Fruit fly (Drosophila melanogaster) whole organism, embryonic: ENCODE measurements around the gene CG31663.

Experiments
- CG10147 ChIP-seq: fragments of 200-800 bp; sonication (Bioruptor generic); optimal IDR thresholded peaks from 2 replicates; lab custom pipeline; 2019; ENCODE audit warnings: missing biosample characterization, mild to moderate bottlenecking, missing genetic modification characterization, moderate library complexity
- CG10267 ChIP-seq: fragments of 200-800 bp; sonication (Bioruptor generic); optimal IDR thresholded peaks from 2 replicates; lab custom pipeline; 2018; ENCODE audit warnings: missing biosample characterization, mild to moderate bottlenecking, missing genetic modification characterization, moderate library complexity
- CG10979 ChIP-seq: fragments of 200-800 bp; sonication (Bioruptor generic); optimal IDR thresholded peaks from 2 replicates; lab custom pipeline; 2018; ENCODE audit warnings: missing biosample characterization, mild to moderate bottlenecking, missing genetic modification characterization, moderate library complexity
- CG13624 ChIP-seq: fragments of 200-800 bp; sonication (Bioruptor generic); optimal IDR thresholded peaks from 2 replicates; lab custom pipeline; 2016; ENCODE audit warnings: missing biosample characterization, missing genetic modification characterization
- CG17328 ChIP-seq: fragments of 200-800 bp; sonication (Bioruptor generic); IDR thresholded peaks from 2 replicates; pipeline ENCODE4 v1.3.6; 2022; ENCODE audit warnings: missing biosample characterization, missing genetic modification characterization
- CG18599 ChIP-seq: fragments of 200-800 bp; sonication (Bioruptor generic); optimal IDR thresholded peaks from 3 replicates; lab custom pipeline; 2017; ENCODE audit warnings: missing biosample characterization, missing genetic modification characterization, mild to moderate bottlenecking, moderate library complexity, missing genetic modification reagents
- CG2120 ChIP-seq: fragments of 200-800 bp; sonication (Bioruptor generic); optimal IDR thresholded peaks from 3 replicates; lab custom pipeline; 2016; ENCODE audit warnings: missing biosample characterization, missing genetic modification characterization
- CG2889 ChIP-seq: fragments of 200-800 bp; sonication (Bioruptor generic); IDR thresholded peaks from 3 replicates; pipeline ENCODE4 v1.3.6; 2022; ENCODE audit warnings: missing biosample characterization, missing genetic modification characterization
- CG43689 ChIP-seq: fragments of 200-800 bp; sonication (Bioruptor generic); IDR thresholded peaks from 2 replicates; pipeline ENCODE4 v1.3.6; 2022; ENCODE audit warnings: missing biosample characterization, missing genetic modification characterization
- CG7372 ChIP-seq: fragments of 200-800 bp; sonication (Bioruptor generic); IDR thresholded peaks from 2 replicates; pipeline ENCODE4 v1.3.6; 2022; ENCODE audit warnings: missing biosample characterization, missing genetic modification characterization
- CG7786 ChIP-seq: fragments of 200-800 bp; sonication (Bioruptor generic); optimal IDR thresholded peaks from 2 replicates; lab custom pipeline; 2016; ENCODE audit warnings: missing biosample characterization, missing genetic modification characterization
- CG8388 ChIP-seq: fragments of 200-800 bp; sonication (Bioruptor generic); optimal IDR thresholded peaks from 2 replicates; lab custom pipeline; 2019; ENCODE audit warnings: missing biosample characterization, mild to moderate bottlenecking, missing genetic modification characterization, moderate library complexity
- CG9215 ChIP-seq: fragments of 200-800 bp; sonication (Bioruptor generic); IDR thresholded peaks from 2 replicates; pipeline ENCODE4 v1.3.6; 2022; ENCODE audit warnings: missing biosample characterization, missing genetic modification characterization
- CG9932 ChIP-seq: fragments of 200-800 bp; sonication (Bioruptor generic); IDR thresholded peaks from 2 replicates; pipeline ENCODE4 v1.3.6; 2022; ENCODE audit warnings: missing biosample characterization, missing genetic modification characterization
- Dll ChIP-seq: fragments of 200-800 bp; sonication (Bioruptor generic); IDR thresholded peaks from 4 replicates; pipeline ENCODE4 v1.3.6; 2022; ENCODE audit warnings: missing biosample characterization, missing genetic modification characterization; ENCODE audit not compliant: partially characterized antibody
- E2f2 ChIP-seq: fragments of 200-800 bp; sonication (Bioruptor generic); IDR thresholded peaks from 2 replicates; pipeline ENCODE4 v1.3.6; 2022; ENCODE audit warnings: missing biosample characterization, missing genetic modification characterization
- Fer1 ChIP-seq: fragments of 200-800 bp; sonication (Bioruptor generic); optimal IDR thresholded peaks from 2 replicates; lab custom pipeline; 2017; ENCODE audit warnings: missing biosample characterization, mild to moderate bottlenecking, missing genetic modification characterization
- Fer2 ChIP-seq: fragments of 200-800 bp; sonication (Bioruptor generic); optimal IDR thresholded peaks from 2 replicates; lab custom pipeline; 2018; ENCODE audit warnings: missing biosample characterization, mild to moderate bottlenecking, missing genetic modification characterization, moderate library complexity
- Hmr ChIP-seq: fragments of 200-800 bp; sonication (Bioruptor generic); optimal IDR thresholded peaks from 3 replicates; lab custom pipeline; 2017; ENCODE audit warnings: mild to moderate bottlenecking, missing biosample characterization, missing genetic modification reagents, missing genetic modification characterization
- MTF-1 ChIP-seq: fragments of 200-800 bp; sonication (Bioruptor generic); optimal IDR thresholded peaks from 2 replicates; lab custom pipeline; 2018; ENCODE audit warnings: missing biosample characterization, mild to moderate bottlenecking, missing genetic modification characterization, borderline replicate concordance
- NFAT ChIP-seq: fragments of 200-800 bp; sonication (Bioruptor generic); IDR thresholded peaks from 2 replicates; pipeline ENCODE4 v1.3.6; 2022; ENCODE audit warnings: missing biosample characterization, missing genetic modification characterization
- Sox102F ChIP-seq: fragments of 200-800 bp; sonication (Bioruptor generic); optimal IDR thresholded peaks from 2 replicates; lab custom pipeline; 2018; ENCODE audit warnings: missing biosample characterization, mild to moderate bottlenecking, missing genetic modification characterization, moderate library complexity
- Xrp1 ChIP-seq: fragments of 200-800 bp; sonication (Bioruptor generic); IDR thresholded peaks from 2 replicates; pipeline ENCODE4 v1.3.6; 2022; ENCODE audit warnings: missing biosample characterization, missing genetic modification characterization
- abd-A ChIP-seq: fragments of 200-800 bp; sonication (Bioruptor generic); optimal IDR thresholded peaks from 3 replicates; lab custom pipeline; 2019; ENCODE audit warnings: missing biosample characterization, mild to moderate bottlenecking, missing genetic modification characterization, moderate library complexity
- hkb ChIP-seq, 2 experiments: fragments of 200-800 bp in 1 of 2; fragments of >200 bp in 1 of 2; sonication (Bioruptor generic) in 1 of 2; IDR thresholded peaks in 1 of 2; optimal IDR thresholded peaks in 1 of 2; 2 replicates each; pipeline versions ENCODE4 v1.3.6 to Lab custom; 2017 to 2022; ENCODE audit warnings: missing biosample characterization in 1 of 2, missing genetic modification characterization in 1 of 2
- jigr1 ChIP-seq: fragments of 200-800 bp; sonication (Bioruptor generic); IDR thresholded peaks from 3 replicates; pipeline ENCODE4 v1.3.6; 2022; ENCODE audit warnings: missing biosample characterization, missing genetic modification characterization
- kah ChIP-seq: fragments of 200-800 bp; sonication (Bioruptor generic); optimal IDR thresholded peaks from 2 replicates; lab custom pipeline; 2018; ENCODE audit warnings: missing biosample characterization, mild to moderate bottlenecking, missing genetic modification characterization
- lab ChIP-seq: fragments of 200-800 bp; sonication (Bioruptor generic); optimal IDR thresholded peaks from 3 replicates; lab custom pipeline; 2017; ENCODE audit warnings: missing biosample characterization, missing genetic modification characterization, mild to moderate bottlenecking, moderate library complexity, missing genetic modification reagents
- lbe ChIP-seq: fragments of 200-800 bp; sonication (Bioruptor generic); optimal IDR thresholded peaks from 2 replicates; lab custom pipeline; 2016; ENCODE audit warnings: missing biosample characterization, mild to moderate bottlenecking, missing genetic modification characterization
- prd ChIP-seq, 3 experiments: fragments of >200 bp in 2 of 3; fragments of 200-800 bp in 1 of 3; sonication (Bioruptor generic) in 1 of 3; optimal IDR thresholded peaks in 2 of 3; IDR thresholded peaks in 1 of 3; 2 replicates in 2 of 3; 3 replicates in 1 of 3; pipeline versions ENCODE4 v1.3.6 to Lab custom; 2017 to 2022; ENCODE audit warnings: missing biosample characterization in 1 of 3, missing genetic modification characterization in 1 of 3
- sim ChIP-seq: fragments of 200-800 bp; sonication (Bioruptor generic); IDR thresholded peaks from 2 replicates; pipeline ENCODE4 v1.3.6; 2022; ENCODE audit warnings: missing biosample characterization, missing genetic modification characterization
- slbo ChIP-seq: fragments of 200-800 bp; sonication (Bioruptor generic); IDR thresholded peaks from 2 replicates; pipeline ENCODE4 v1.3.6; 2022; ENCODE audit warnings: missing biosample characterization, missing genetic modification characterization
- sr ChIP-seq: fragments of 200-800 bp; sonication (Bioruptor generic); IDR thresholded peaks from 3 replicates; pipeline ENCODE4 v1.3.6; 2022; ENCODE audit warnings: missing biosample characterization, missing genetic modification characterization
- tgo ChIP-seq: fragments of 200-800 bp; sonication (Bioruptor generic); IDR thresholded peaks from 3 replicates; pipeline ENCODE4 v1.3.6; 2022; ENCODE audit warnings: missing biosample characterization, missing genetic modification characterization
- vvl ChIP-seq: fragments of 200-800 bp; sonication (Bioruptor generic); IDR thresholded peaks from 2 replicates; pipeline ENCODE4 v1.3.6; 2022; ENCODE audit warnings: missing biosample characterization, missing genetic modification characterization
- wek ChIP-seq: fragments of 200-800 bp; sonication (Bioruptor generic); optimal IDR thresholded peaks from 3 replicates; lab custom pipeline; 2018; ENCODE audit warnings: missing biosample characterization, mild to moderate bottlenecking, missing genetic modification characterization, moderate library complexity

The CG31663 gene

DNA sequence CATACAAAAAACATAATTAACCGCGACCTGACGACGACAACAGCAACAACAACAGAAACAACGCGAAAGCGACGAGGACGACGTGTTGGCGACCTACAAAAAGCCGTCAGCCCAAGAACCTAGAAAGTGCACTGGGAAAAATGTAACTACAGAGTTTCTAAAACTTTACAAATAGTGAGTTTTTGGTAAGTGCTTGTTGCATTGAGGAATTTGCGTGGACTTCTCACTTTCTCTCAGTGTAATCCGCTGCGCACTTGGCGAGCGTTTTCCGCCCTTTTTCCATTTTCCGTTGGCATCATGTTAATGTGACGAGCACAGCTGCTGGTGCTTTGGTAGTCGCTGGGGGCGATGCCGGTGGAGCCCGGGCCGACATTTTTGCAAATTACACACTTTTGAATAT is 53.0 kb downstream of the CG31663 start:
- no peak for TF ChIP-seq CG10979
- no peak for TF ChIP-seq CG8388
- TF ChIP-seq NFAT (GFP tag; lab: Robert Waterston, UW) = peak; percentile 24; the same call in 1 of the 2 replicates
- TF ChIP-seq hkb (optimal IDR thresholded peaks at IDR 0.05; lab: Kevin White, UChicago) = no peak
- no peak for TF ChIP-seq hkb (GFP tag; IDR thresholded peaks at IDR 0.05; lab: Robert Waterston, UW)
- TF ChIP-seq Dll (GFP tag; lab: Robert Waterston, UW) = no peak
- TF ChIP-seq sim (GFP tag; lab: Robert Waterston, UW) = no peak
- TF ChIP-seq tgo (GFP tag; lab: Robert Waterston, UW) = no peak
- TF ChIP-seq CG17328 (GFP tag; lab: Robert Waterston, UW) = no peak
- TF ChIP-seq CG7372 (GFP tag; lab: Robert Waterston, UW) = no peak
- TF ChIP-seq CG9215 (GFP tag; lab: Robert Waterston, UW) = peak; percentile 27; the same call in 1 of the 2 replicates
- no peak for TF ChIP-seq jigr1 (GFP tag; lab: Robert Waterston, UW)
- no peak for TF ChIP-seq Sox102F
- TF ChIP-seq slbo (GFP tag; lab: Robert Waterston, UW) = peak; percentile 55
- TF ChIP-seq abd-A (tag; lab: Kevin White, UChicago) = peak; percentile 23
- peak; percentile 26 for TF ChIP-seq Hmr (GFP tag; lab: Kevin White, UChicago)
- TF ChIP-seq wek (GFP tag; lab: Kevin White, UChicago) = no peak
- peak; percentile 71 for TF ChIP-seq CG18599
- peak; percentile 51 for TF ChIP-seq CG2120 (GFP tag; lab: Kevin White, UChicago)
- TF ChIP-seq CG9932 (GFP tag; lab: Robert Waterston, UW) = peak; percentile 38
- TF ChIP-seq MTF-1 (GFP tag; lab: Kevin White, UChicago) = no peak
- TF ChIP-seq sr (GFP tag; lab: Robert Waterston, UW) = no peak
- TF ChIP-seq lab = peak; percentile 33
- no peak for TF ChIP-seq prd (optimal IDR thresholded peaks at IDR 0.05; lab: Kevin White, UChicago)
- TF ChIP-seq prd (GFP tag; IDR thresholded peaks at IDR 0.05; lab: Robert Waterston, UW) = peak; percentile 14; the same call in 1 of the 3 replicates
- TF ChIP-seq, all 482 proteins: peak for 10

DNA sequence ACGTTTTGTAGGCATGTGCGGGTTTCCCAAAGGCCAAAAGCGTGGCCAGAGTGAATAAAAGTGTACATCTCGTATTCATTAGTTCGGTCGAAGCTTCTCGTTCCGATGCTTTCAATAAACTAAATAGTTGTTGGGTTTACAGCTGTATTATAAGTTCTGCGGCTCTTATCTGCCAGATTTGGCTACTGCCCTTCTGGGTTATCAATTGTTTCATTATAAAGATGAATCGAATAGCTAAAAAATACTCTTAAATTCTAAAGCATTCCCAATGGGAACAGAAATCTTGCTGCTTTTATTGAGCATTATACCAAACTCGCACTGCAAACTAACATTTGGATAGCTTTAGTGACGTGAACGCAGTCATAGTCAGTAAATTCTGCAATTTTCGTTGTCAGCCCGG is 54.9 kb downstream of the CG31663 start, which contains the start of gene CG31664:
Gene CG31664 (minus strand): TSS at position 101 of the 400 bp plus-strand sequence.
- TF ChIP-seq Xrp1 (GFP tag; lab: Robert Waterston, UW) (no peak), E2f2 (GFP tag; lab: Robert Waterston, UW) (no peak), Fer2 (no peak), Fer1 (GFP tag; lab: Kevin White, UChicago) (no peak), CG13624 (GFP tag; lab: Kevin White, UChicago) (no peak), CG43689 (GFP tag; lab: Robert Waterston, UW) (no peak)

DNA sequence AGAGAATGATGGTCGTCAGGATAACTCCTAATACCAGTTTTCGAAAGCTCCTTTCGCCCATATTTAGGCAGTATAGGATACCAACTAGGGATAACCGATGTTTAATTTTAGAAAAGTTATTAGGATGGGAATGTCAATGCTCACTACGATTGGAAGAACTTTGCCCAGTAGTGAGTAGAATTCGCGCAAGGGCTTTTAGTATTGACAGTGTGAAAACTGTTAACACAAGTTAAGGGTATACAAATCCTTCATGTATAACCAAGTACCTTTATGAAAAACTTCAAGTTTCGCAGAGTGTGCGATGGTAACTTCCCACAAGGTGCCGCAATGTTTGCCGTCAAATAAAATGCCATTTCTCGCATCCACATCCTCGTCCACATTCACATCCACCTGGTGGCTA is 58.0 kb downstream of the CG31663 start, which contains the start of gene CG31933:
Gene CG31933 (minus strand): TSS at position 101 of the 400 bp plus-strand sequence.
- no peak for TF ChIP-seq vvl (GFP tag; lab: Robert Waterston, UW)
- TF ChIP-seq lbe = no peak
- TF ChIP-seq CG10267 (tag; lab: Kevin White, UChicago) = no peak
- TF ChIP-seq kah = no peak
- no peak for TF ChIP-seq CG7786 (GFP tag; lab: Kevin White, UChicago)
- TF ChIP-seq jigr1 (GFP tag; lab: Robert Waterston, UW) = no peak
- TF ChIP-seq CG2889 (GFP tag; lab: Robert Waterston, UW) = no peak
- no peak for TF ChIP-seq CG10147 (GFP tag; lab: Kevin White, UChicago)
